Worm (Caenorhabditis elegans) whole organism, L3 larva: ENCODE data around the gene daf-42.

ENCODE experiments used
- R02D3.7 ChIP-seq: fragments of 150-350 bp; optimal IDR thresholded peaks from 2 replicates; lab custom pipeline; 2014; ENCODE audit warnings: missing biosample characterization, missing genetic modification characterization
- nhr-11 ChIP-seq: fragments of 150-350 bp; optimal IDR thresholded peaks from 2 replicates; lab custom pipeline; 2014; ENCODE audit warnings: missing biosample characterization, missing genetic modification characterization
- nhr-23 ChIP-seq: fragments of 150-350 bp; optimal IDR thresholded peaks from 2 replicates; lab custom pipeline; 2014; ENCODE audit warnings: missing biosample characterization, missing genetic modification reagents, missing genetic modification characterization
- nhr-76 ChIP-seq: fragments of 150-350 bp; sonication (generic microtip); optimal IDR thresholded peaks from 5 replicates; lab custom pipeline; 2014; ENCODE audit warnings: missing biosample characterization, missing genetic modification characterization
- pha-4 ChIP-seq: fragments of 150-350 bp; optimal IDR thresholded peaks from 2 replicates; lab custom pipeline; 2014; ENCODE audit warnings: missing biosample characterization, missing genetic modification reagents, missing genetic modification characterization

ce11 chrIV:7320688-7321087 is 26.0 kb downstream of the daf-42 start:
- TF ChIP-seq R02D3.7 (no peak), nhr-76 (no peak), nhr-11 (tag; lab: Kevin White, UChicago) (no peak), nhr-23 (tag; lab: Kevin White, UChicago) (no peak), pha-4 (tag; lab: Kevin White, UChicago) (no peak)
